Worm (Caenorhabditis elegans): Measurements from ENCODE around the gene cdd-1.

Gene cdd-1

DNA sequence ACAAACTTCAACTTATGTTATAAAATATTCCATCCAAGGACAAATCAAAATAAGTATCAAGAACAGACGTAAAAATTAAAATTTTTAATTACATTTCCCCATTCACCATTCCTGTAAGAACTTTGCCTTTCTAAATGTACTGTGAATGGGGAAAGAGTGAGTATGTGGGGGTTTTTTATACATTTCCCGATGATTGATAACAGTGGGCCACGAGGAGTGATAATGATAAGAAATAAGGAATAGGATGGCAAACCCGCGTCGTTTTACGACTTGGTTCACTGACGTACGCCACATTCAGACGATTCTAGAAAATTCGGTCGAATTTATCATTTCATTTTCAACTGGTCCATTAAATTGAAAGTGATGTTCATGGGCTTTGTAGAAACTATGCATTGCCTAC lies at the start of gene cdd-1:
cdd-1 (minus strand) TSS at position 151 of the 400 bp plus-strand sequence.
- TF ChIP-seq ama-1 (optimal IDR thresholded peaks at IDR 0.05) (no peak), F13C5.2 (tag; optimal IDR thresholded peaks at IDR 0.05) (no peak), ceh-36 (tag; optimal IDR thresholded peaks at IDR 0.05) (no peak), hmg-4 (GFP tag; optimal IDR thresholded peaks at IDR 0.05) (no peak), tra-4 (tag; optimal IDR thresholded peaks at IDR 0.05) (no peak), tbx-37 (GFP tag; conservative IDR thresholded peaks at IDR 0.05) (no peak)

DNA sequence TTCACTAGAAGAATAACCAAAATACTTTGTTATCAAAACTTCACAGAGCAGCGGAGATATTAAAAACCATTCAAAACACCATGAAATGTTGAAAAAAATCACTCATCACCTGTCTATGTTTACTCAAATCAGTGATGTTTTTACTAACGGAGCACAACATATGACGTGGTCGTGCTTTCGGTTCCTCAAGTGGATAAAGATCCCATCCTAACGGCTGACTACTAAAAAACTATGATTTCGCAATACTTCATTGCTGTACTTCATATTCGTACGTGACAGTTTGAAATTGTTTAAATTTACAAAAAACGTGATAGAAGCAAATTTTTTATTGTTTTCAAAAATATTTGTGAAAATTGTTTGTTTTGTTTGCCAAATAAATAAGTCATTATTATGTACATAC lies 46.7 kb upstream of the cdd-1 start:
- no peak for TF ChIP-seq tbx-11 (GFP tag; IDR thresholded peaks at IDR 0.05)
- no peak for TF ChIP-seq pes-1 (GFP tag; IDR thresholded peaks at IDR 0.05)

DNA sequence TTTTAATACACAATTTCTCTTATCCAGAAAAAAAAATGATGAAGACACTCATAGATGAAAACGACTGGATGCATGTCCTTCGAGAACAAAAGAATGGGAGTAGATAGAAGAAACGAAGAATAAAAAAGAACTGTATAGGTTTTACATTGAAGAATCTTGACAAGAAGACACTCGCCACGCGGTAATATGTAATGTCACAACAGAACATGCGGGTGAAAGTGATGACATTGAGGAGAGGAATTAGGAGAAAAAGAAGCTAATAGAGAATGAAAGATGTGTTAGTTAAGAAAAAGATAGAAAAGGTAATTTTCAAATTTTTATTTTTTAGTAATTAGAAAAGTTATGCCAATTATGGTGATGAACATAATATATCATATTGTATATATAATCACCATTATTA lies 44.5 kb upstream of the cdd-1 start:
- TF ChIP-seq hmg-4 (GFP tag; optimal IDR thresholded peaks at IDR 0.05) (no peak), ets-7 (tag; optimal IDR thresholded peaks at IDR 0.05) (no peak), tra-4 (tag; optimal IDR thresholded peaks at IDR 0.05) (no peak), scrt-1 (GFP tag; IDR thresholded peaks at IDR 0.05) (no peak)

DNA sequence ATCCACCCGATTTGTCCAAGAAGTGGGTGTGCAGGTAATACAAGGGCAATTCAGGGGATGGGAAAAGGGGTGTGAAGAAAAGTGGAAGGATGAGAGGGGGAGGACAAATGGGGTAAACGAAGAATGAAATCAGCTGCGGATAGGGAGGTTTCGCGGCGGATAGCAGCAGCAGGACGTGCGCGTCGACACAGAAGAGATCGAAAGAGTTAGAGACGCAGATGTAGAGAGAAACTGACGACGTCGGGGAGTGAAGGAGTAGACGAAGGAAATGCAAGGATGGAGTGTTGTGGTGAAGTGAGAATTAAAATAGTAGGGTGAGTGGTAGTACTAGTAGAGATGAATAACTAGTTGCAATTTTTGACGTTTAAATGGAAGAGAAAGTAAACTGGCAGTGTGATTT lies 41.3 kb upstream of the cdd-1 start, which contains the start of gene M60.6:
M60.6 (minus strand) TSS at position 166 of the 400 bp plus-strand sequence.
- TF ChIP-seq ceh-13 (GFP tag; optimal IDR thresholded peaks at IDR 0.05) (no peak), F13C5.2 (tag; optimal IDR thresholded peaks at IDR 0.05) (peak; percentile 35)

DNA sequence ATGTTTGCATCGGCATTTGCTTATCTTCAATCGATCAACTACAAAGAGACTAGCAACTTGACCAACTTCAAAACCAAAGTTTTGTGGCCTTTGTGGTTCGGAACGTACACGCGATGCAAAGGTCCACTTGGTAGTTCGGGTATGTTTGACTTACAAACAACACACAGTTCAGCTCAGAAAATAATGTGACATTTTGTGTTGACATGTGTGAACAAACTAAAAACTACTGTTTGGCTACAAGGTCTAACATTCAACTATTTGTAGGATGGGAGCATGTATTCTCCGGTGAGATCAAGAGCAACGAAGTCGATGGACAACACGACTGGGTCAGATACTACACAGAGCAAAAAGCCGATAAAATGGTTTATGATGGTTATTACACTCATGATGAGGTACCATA lies 36.1 kb upstream of the cdd-1 start:
- TF ChIP-seq ama-1 (optimal IDR thresholded peaks at IDR 0.05) (no peak), B0310.2 (tag; optimal IDR thresholded peaks at IDR 0.05) (no peak), ceh-13 (GFP tag; optimal IDR thresholded peaks at IDR 0.05) (no peak), tra-4 (tag; optimal IDR thresholded peaks at IDR 0.05) (no peak), sea-1 (GFP tag; conservative IDR thresholded peaks at IDR 0.05) (no peak), ets-7 (tag; optimal IDR thresholded peaks at IDR 0.05) (no peak), hnd-1 (tag; optimal IDR thresholded peaks at IDR 0.05) (no peak), ceh-36 (tag; optimal IDR thresholded peaks at IDR 0.05) (no peak)

DNA sequence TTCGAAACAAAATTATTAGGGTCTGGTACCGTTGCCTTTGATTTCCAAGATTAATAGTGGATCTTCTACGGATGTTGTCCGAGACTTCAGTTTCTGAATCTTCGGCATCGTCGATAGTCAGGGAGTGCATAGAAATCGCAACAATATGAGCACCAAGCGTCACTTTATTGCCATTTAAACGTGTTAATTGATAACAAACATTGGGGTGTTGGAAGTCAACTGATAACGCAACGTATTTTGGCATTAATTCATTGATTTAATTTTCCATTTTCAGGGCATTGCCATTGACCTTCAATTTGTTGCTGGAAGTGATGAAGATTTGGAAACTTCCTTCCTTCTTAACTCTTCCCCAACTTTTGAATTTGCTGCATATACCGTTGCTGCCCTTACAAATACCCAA lies 35.2 kb upstream of the cdd-1 start, which contains the start of gene kqt-2:
kqt-2 (minus strand) TSS at position 244 of the 400 bp plus-strand sequence.
- TF ChIP-seq B0310.2 (tag; optimal IDR thresholded peaks at IDR 0.05) (no peak), F13C5.2 (tag; optimal IDR thresholded peaks at IDR 0.05) (no peak)

DNA sequence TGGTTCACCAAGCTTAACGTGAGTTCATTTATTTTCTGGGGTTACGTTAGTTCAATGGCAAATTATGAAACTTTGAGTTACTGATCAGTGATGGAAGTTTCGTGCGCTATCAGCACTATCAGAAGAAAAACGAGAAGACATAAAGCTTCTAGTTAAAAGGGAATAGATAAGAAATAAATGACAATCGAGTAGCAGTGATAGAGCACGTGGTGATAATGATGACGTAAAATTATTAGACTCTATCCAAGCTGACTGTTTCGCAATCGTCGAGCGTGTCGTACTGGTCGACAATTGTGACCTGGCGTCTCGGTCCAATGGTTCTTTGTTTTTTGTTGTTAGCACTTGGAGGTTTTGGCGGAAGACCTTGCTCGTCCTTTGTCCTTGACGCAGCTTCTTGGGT lies 32.2 kb upstream of the cdd-1 start:
- TF ChIP-seq B0310.2 (tag; optimal IDR thresholded peaks at IDR 0.05) (no peak), hnd-1 (tag; optimal IDR thresholded peaks at IDR 0.05) (no peak), ceh-13 (GFP tag; optimal IDR thresholded peaks at IDR 0.05) (no peak), tbx-37 (GFP tag; conservative IDR thresholded peaks at IDR 0.05) (no peak), hmg-4 (GFP tag; optimal IDR thresholded peaks at IDR 0.05) (no peak), tra-4 (tag; optimal IDR thresholded peaks at IDR 0.05) (no peak), F13C5.2 (tag; optimal IDR thresholded peaks at IDR 0.05) (no peak), sea-1 (GFP tag; conservative IDR thresholded peaks at IDR 0.05) (no peak), pes-1 (GFP tag; IDR thresholded peaks at IDR 0.05) (no peak), aly-1 (tag; optimal IDR thresholded peaks at IDR 0.05) (no peak)

DNA sequence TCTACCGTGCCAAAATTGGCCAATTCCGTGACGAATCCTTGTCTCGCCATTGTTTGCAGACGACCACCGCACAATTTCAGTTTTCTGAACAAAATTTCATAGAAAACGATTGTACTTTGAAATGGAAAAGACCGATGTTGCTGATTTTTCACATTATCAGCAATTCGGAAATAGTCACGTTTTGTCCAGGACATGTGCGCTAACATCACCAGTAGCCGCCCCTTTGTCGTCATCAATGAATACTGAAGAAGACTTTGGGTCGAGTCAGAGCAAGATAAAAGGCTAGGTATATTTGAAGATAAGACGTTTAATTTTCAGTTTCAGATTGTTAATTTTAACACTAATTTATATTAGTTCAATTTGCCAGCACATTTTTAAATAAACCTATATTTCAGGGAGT lies 31.0 kb upstream of the cdd-1 start, which contains the start of gene endu-2:
endu-2 (plus strand) TSS at position 396 of the 400 bp plus-strand sequence.
- TF ChIP-seq aly-1 (tag; optimal IDR thresholded peaks at IDR 0.05) (no peak), hmg-4 (GFP tag; optimal IDR thresholded peaks at IDR 0.05) (no peak), hmbx-1 (tag; optimal IDR thresholded peaks at IDR 0.05) (no peak), scrt-1 (GFP tag; IDR thresholded peaks at IDR 0.05) (no peak), hnd-1 (tag; optimal IDR thresholded peaks at IDR 0.05) (no peak), B0310.2 (tag; optimal IDR thresholded peaks at IDR 0.05) (no peak)

DNA sequence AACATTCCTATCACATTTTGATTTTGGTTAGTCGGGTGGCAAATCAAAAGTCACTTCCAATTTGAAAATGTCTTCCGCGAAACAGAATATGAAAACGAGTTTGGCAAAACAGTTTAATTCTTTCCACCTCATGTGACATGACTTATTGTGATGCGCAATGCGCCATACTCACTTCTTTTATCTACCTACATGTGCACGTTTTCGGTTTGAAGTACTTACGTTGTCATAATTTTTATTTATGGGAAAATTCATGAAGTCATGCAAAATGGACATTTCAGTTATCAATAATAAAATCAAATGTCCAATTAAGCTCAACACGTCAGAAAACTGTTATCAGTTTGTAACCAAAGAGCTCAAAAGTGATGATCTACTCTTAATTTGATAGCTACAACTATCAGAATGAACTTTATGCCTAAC lies 27.7 kb upstream of the cdd-1 start:
- no peak for TF ChIP-seq scrt-1 (GFP tag; IDR thresholded peaks at IDR 0.05)
- TF ChIP-seq ceh-13 (GFP tag; optimal IDR thresholded peaks at IDR 0.05): no peak
- no peak for TF ChIP-seq hmg-4 (GFP tag; optimal IDR thresholded peaks at IDR 0.05)
- TF ChIP-seq aly-1 (tag; optimal IDR thresholded peaks at IDR 0.05): no peak
- no peak for TF ChIP-seq sea-1 (GFP tag; conservative IDR thresholded peaks at IDR 0.05)
- TF ChIP-seq B0310.2 (tag; optimal IDR thresholded peaks at IDR 0.05): no peak
- TF ChIP-seq tbx-37 (GFP tag; conservative IDR thresholded peaks at IDR 0.05): no peak
- TF ChIP-seq ama-1 (optimal IDR thresholded peaks at IDR 0.05): no peak
- TF ChIP-seq hnd-1 (tag; optimal IDR thresholded peaks at IDR 0.05): no peak
- TF ChIP-seq F13C5.2 (tag; optimal IDR thresholded peaks at IDR 0.05): no peak
- TF ChIP-seq pes-1 (GFP tag; IDR thresholded peaks at IDR 0.05): no peak
- no peak for TF ChIP-seq hmbx-1 (tag; optimal IDR thresholded peaks at IDR 0.05)
- TF ChIP-seq tra-4 (tag; optimal IDR thresholded peaks at IDR 0.05): no peak
- TF ChIP-seq tbx-11 (GFP tag; IDR thresholded peaks at IDR 0.05): no peak
- no peak for TF ChIP-seq flt-1 (GFP tag; IDR thresholded peaks at IDR 0.05)
- TF ChIP-seq ets-7 (tag; optimal IDR thresholded peaks at IDR 0.05): no peak
- TF ChIP-seq ceh-36 (tag; optimal IDR thresholded peaks at IDR 0.05): no peak

DNA sequence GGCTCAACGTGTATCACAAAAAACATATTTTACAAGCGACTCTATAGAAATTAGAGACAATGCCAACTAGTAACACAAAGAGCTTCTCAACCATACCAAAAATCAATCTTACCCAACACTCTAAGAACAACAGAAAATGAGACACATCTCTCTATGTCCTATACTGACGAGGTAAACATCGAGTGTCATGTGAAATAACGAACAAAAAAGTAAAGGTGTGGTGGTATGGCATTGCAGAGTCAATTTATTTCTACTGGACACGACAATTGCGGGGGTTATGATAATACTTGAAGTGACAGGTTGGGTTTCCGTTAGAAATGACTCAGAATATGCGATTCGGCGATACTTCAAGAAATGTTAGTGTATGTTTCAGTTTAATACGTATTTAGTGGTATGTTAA lies 25.6 kb upstream of the cdd-1 start:
- no peak for TF ChIP-seq tbx-11 (GFP tag; IDR thresholded peaks at IDR 0.05)
- no peak for TF ChIP-seq aly-1 (tag; optimal IDR thresholded peaks at IDR 0.05)
- no peak for TF ChIP-seq F13C5.2 (tag; optimal IDR thresholded peaks at IDR 0.05)
- no peak for TF ChIP-seq tbx-37 (GFP tag; conservative IDR thresholded peaks at IDR 0.05)
- TF ChIP-seq tra-4 (tag; optimal IDR thresholded peaks at IDR 0.05): no peak
- no peak for TF ChIP-seq ama-1 (optimal IDR thresholded peaks at IDR 0.05)
- TF ChIP-seq scrt-1 (GFP tag; IDR thresholded peaks at IDR 0.05): no peak
- TF ChIP-seq flt-1 (GFP tag; IDR thresholded peaks at IDR 0.05): no peak
- TF ChIP-seq ceh-13 (GFP tag; optimal IDR thresholded peaks at IDR 0.05): no peak
- TF ChIP-seq hmg-4 (GFP tag; optimal IDR thresholded peaks at IDR 0.05): no peak
- TF ChIP-seq pes-1 (GFP tag; IDR thresholded peaks at IDR 0.05): no peak
- TF ChIP-seq B0310.2 (tag; optimal IDR thresholded peaks at IDR 0.05): no peak
- TF ChIP-seq ceh-36 (tag; optimal IDR thresholded peaks at IDR 0.05): no peak
- no peak for TF ChIP-seq hmbx-1 (tag; optimal IDR thresholded peaks at IDR 0.05)
- TF ChIP-seq ets-7 (tag; optimal IDR thresholded peaks at IDR 0.05): no peak
- TF ChIP-seq hnd-1 (tag; optimal IDR thresholded peaks at IDR 0.05): no peak
- no peak for TF ChIP-seq sea-1 (GFP tag; conservative IDR thresholded peaks at IDR 0.05)
